Fruit fly (Drosophila melanogaster) whole organism, embryonic: ENCODE results near the gene Csas.
A peak's percentile ranks its signal among the peaks of the same experiment; 100 is the strongest.

Experiments
- Asciz ChIP-seq: fragments of 200-800 bp; sonication (Bioruptor generic); optimal IDR thresholded peaks from 2 replicates; lab custom pipeline; 2017; ENCODE audit warnings: missing biosample characterization, mild to moderate bottlenecking, missing genetic modification characterization, missing genetic modification reagents
- B-H1 ChIP-seq: fragments of 200-800 bp; sonication (Bioruptor generic); IDR thresholded peaks from 3 replicates; pipeline ENCODE4 v1.3.6; 2022; ENCODE audit warnings: missing biosample characterization, missing genetic modification characterization
- Bdp1 ChIP-seq: fragments of 200-800 bp; sonication (Bioruptor generic); optimal IDR thresholded peaks from 3 replicates; lab custom pipeline; 2016; ENCODE audit warnings: missing biosample characterization, missing genetic modification characterization
- BtbVII ChIP-seq: fragments of 200-800 bp; sonication (Bioruptor generic); optimal IDR thresholded peaks from 3 replicates; lab custom pipeline; 2017; ENCODE audit warnings: missing biosample characterization, mild to moderate bottlenecking, missing genetic modification characterization
- CG10274 ChIP-seq: fragments of 200-800 bp; sonication (Bioruptor generic); optimal IDR thresholded peaks from 3 replicates; lab custom pipeline; 2017; ENCODE audit warnings: missing biosample characterization, mild to moderate bottlenecking, missing genetic modification characterization
- CG11723 ChIP-seq: fragments of 200-800 bp; sonication (Bioruptor generic); optimal IDR thresholded peaks from 2 replicates; lab custom pipeline; 2017; ENCODE audit warnings: missing biosample characterization, mild to moderate bottlenecking, missing genetic modification characterization
- CG12391 ChIP-seq: fragments of 200-800 bp; sonication (Bioruptor generic); optimal IDR thresholded peaks from 3 replicates; lab custom pipeline; 2018; ENCODE audit warnings: missing biosample characterization, mild to moderate bottlenecking, missing genetic modification characterization, moderate library complexity
- CG13775 ChIP-seq: fragments of 200-800 bp; sonication (Bioruptor generic); optimal IDR thresholded peaks from 3 replicates; lab custom pipeline; 2017; ENCODE audit warnings: missing biosample characterization, mild to moderate bottlenecking, missing genetic modification characterization
- CG14014 ChIP-seq: fragments of 200-800 bp; sonication (Bioruptor generic); IDR thresholded peaks from 2 replicates; pipeline ENCODE4 v1.3.6; 2022; ENCODE audit warnings: missing biosample characterization, missing genetic modification characterization
- CG14441 ChIP-seq: fragments of 200-800 bp; sonication (Bioruptor generic); IDR thresholded peaks from 2 replicates; pipeline ENCODE4 v1.3.6; 2022; ENCODE audit warnings: missing biosample characterization, missing genetic modification characterization
- CG15514 ChIP-seq: fragments of 200-800 bp; sonication (Bioruptor generic); optimal IDR thresholded peaks from 3 replicates; lab custom pipeline; 2017; ENCODE audit warnings: missing biosample characterization, missing genetic modification characterization, mild to moderate bottlenecking, moderate library complexity, missing genetic modification reagents
- CG16815 ChIP-seq: fragments of 200-800 bp; sonication (Bioruptor generic); optimal IDR thresholded peaks from 3 replicates; lab custom pipeline; 2017; ENCODE audit warnings: missing biosample characterization, mild to moderate bottlenecking, missing genetic modification characterization
- CG17912 ChIP-seq: fragments of 200-800 bp; sonication (Bioruptor generic); optimal IDR thresholded peaks from 2 replicates; lab custom pipeline; 2018; ENCODE audit warnings: missing biosample characterization, mild to moderate bottlenecking, missing genetic modification characterization
- CG2129 ChIP-seq: fragments of 200-800 bp; sonication (Bioruptor generic); IDR thresholded peaks from 2 replicates; pipeline ENCODE4 v1.3.6; 2022; ENCODE audit warnings: missing biosample characterization, missing genetic modification characterization; ENCODE audit not compliant: partially characterized antibody
- CG31365 ChIP-seq: fragments of 200-800 bp; sonication (Bioruptor generic); optimal IDR thresholded peaks from 2 replicates; lab custom pipeline; 2018; ENCODE audit warnings: missing biosample characterization, mild to moderate bottlenecking, missing genetic modification characterization
- CG34376 ChIP-seq: fragments of 200-800 bp; sonication (Bioruptor generic); optimal IDR thresholded peaks from 2 replicates; lab custom pipeline; 2018; ENCODE audit warnings: missing biosample characterization, mild to moderate bottlenecking, missing genetic modification characterization
- CG4328 ChIP-seq: fragments of 200-800 bp; sonication (Bioruptor generic); optimal IDR thresholded peaks from 3 replicates; lab custom pipeline; 2017; ENCODE audit warnings: missing biosample characterization, missing genetic modification reagents, missing genetic modification characterization
- CG4617 ChIP-seq: fragments of 200-800 bp; sonication (Bioruptor generic); optimal IDR thresholded peaks from 3 replicates; lab custom pipeline; 2016; ENCODE audit warnings: missing biosample characterization, missing genetic modification characterization, borderline replicate concordance
- CG4730 ChIP-seq: fragments of 200-800 bp; sonication (Bioruptor generic); IDR thresholded peaks from 2 replicates; pipeline ENCODE4 v1.3.6; 2022; ENCODE audit warnings: missing biosample characterization, missing genetic modification characterization
- CG5245 ChIP-seq: fragments of 200-800 bp; sonication (Bioruptor generic); optimal IDR thresholded peaks from 3 replicates; lab custom pipeline; 2016; ENCODE audit warnings: missing biosample characterization, missing genetic modification characterization
- CG7372 ChIP-seq: fragments of 200-800 bp; sonication (Bioruptor generic); IDR thresholded peaks from 2 replicates; pipeline ENCODE4 v1.3.6; 2022; ENCODE audit warnings: missing biosample characterization, missing genetic modification characterization
- CG7745 ChIP-seq: fragments of 200-800 bp; sonication (Bioruptor generic); optimal IDR thresholded peaks from 2 replicates; lab custom pipeline; 2018; ENCODE audit warnings: missing biosample characterization, mild to moderate bottlenecking, missing genetic modification characterization, moderate library complexity
- CG7963 ChIP-seq: fragments of 200-800 bp; sonication (Bioruptor generic); IDR thresholded peaks from 3 replicates; pipeline ENCODE4 v1.3.6; 2022; ENCODE audit warnings: missing biosample characterization, missing genetic modification characterization; ENCODE audit not compliant: partially characterized antibody
- CG8359 ChIP-seq: fragments of 200-800 bp; sonication (Bioruptor generic); optimal IDR thresholded peaks from 2 replicates; lab custom pipeline; 2017; ENCODE audit warnings: missing biosample characterization, mild to moderate bottlenecking, missing genetic modification characterization, borderline replicate concordance
- CG9215 ChIP-seq: fragments of 200-800 bp; sonication (Bioruptor generic); IDR thresholded peaks from 2 replicates; pipeline ENCODE4 v1.3.6; 2022; ENCODE audit warnings: missing biosample characterization, missing genetic modification characterization
- Hr3 ChIP-seq: fragments of 200-800 bp; sonication (Bioruptor generic); optimal IDR thresholded peaks from 3 replicates; lab custom pipeline; 2016; ENCODE audit warnings: missing biosample characterization, missing genetic modification characterization
- Nf-YA ChIP-seq: fragments of 200-800 bp; sonication (Bioruptor generic); IDR thresholded peaks from 2 replicates; pipeline ENCODE4 v1.3.6; 2022; ENCODE audit warnings: missing biosample characterization, missing genetic modification characterization
- PHDP ChIP-seq: fragments of 200-800 bp; sonication (Bioruptor generic); optimal IDR thresholded peaks from 3 replicates; lab custom pipeline; 2018; ENCODE audit warnings: missing biosample characterization, mild to moderate bottlenecking, missing genetic modification characterization, moderate library complexity
- Ssrp ChIP-seq: fragments of 200-800 bp; sonication (Bioruptor generic); optimal IDR thresholded peaks from 2 replicates; lab custom pipeline; 2018; ENCODE audit warnings: missing biosample characterization, mild to moderate bottlenecking, missing genetic modification characterization, moderate library complexity
- Tbp ChIP-seq: fragments of >200 bp; optimal IDR thresholded peaks from 2 replicates; lab custom pipeline; 2018; ENCODE audit warnings: missing biosample characterization, missing genetic modification characterization
- Vsx1 ChIP-seq: fragments of 200-800 bp; sonication (Bioruptor generic); optimal IDR thresholded peaks from 2 replicates; lab custom pipeline; 2017; ENCODE audit warnings: missing biosample characterization, mild to moderate bottlenecking, missing genetic modification characterization, missing genetic modification reagents
- ac ChIP-seq: fragments of 200-800 bp; sonication (Bioruptor generic); optimal IDR thresholded peaks from 3 replicates; lab custom pipeline; 2017; ENCODE audit warnings: missing biosample characterization, mild to moderate bottlenecking, missing genetic modification characterization
- amos ChIP-seq: fragments of 200-800 bp; sonication (Bioruptor generic); IDR thresholded peaks from 2 replicates; pipeline ENCODE4 v1.3.6; 2022; ENCODE audit warnings: missing biosample characterization, missing genetic modification characterization; ENCODE audit not compliant: partially characterized antibody
- br ChIP-seq: fragments of >200 bp; optimal IDR thresholded peaks from 2 replicates; lab custom pipeline; 2017
- chif ChIP-seq, 2 experiments: fragments of 200-800 bp; sonication (Bioruptor generic); optimal IDR thresholded peaks; 3 replicates each; lab custom pipeline; 2016; ENCODE audit warnings: missing biosample characterization in 2 of 2, missing genetic modification characterization in 2 of 2
- ci ChIP-seq: fragments of 200-800 bp; sonication (Bioruptor generic); IDR thresholded peaks from 3 replicates; pipeline ENCODE4 v1.3.6; 2022; ENCODE audit warnings: missing biosample characterization, missing genetic modification characterization
- crc ChIP-seq: fragments of 200-800 bp; sonication (Bioruptor generic); optimal IDR thresholded peaks from 2 replicates; lab custom pipeline; 2016; ENCODE audit warnings: missing biosample characterization, missing genetic modification characterization
- dati ChIP-seq: fragments of 200-800 bp; sonication (Bioruptor generic); IDR thresholded peaks from 2 replicates; pipeline ENCODE4 v1.3.6; 2022; ENCODE audit warnings: missing biosample characterization, missing genetic modification characterization
- emc ChIP-seq: fragments of 200-800 bp; sonication (Bioruptor generic); optimal IDR thresholded peaks from 2 replicates; lab custom pipeline; 2016; ENCODE audit warnings: missing biosample characterization, missing genetic modification characterization
- exex ChIP-seq: fragments of 200-800 bp; sonication (Bioruptor generic); optimal IDR thresholded peaks from 4 replicates; lab custom pipeline; 2018; ENCODE audit warnings: missing biosample characterization, mild to moderate bottlenecking, missing genetic modification characterization, moderate library complexity
- fd96Cb ChIP-seq: fragments of 200-800 bp; sonication (Bioruptor generic); optimal IDR thresholded peaks from 2 replicates; lab custom pipeline; 2018; ENCODE audit warnings: missing biosample characterization, mild to moderate bottlenecking, missing genetic modification characterization, moderate library complexity
- ftz-f1 ChIP-seq: fragments of 200-800 bp; sonication (Bioruptor generic); optimal IDR thresholded peaks from 2 replicates; lab custom pipeline; 2016; ENCODE audit warnings: missing biosample characterization, missing genetic modification characterization
- gce ChIP-seq: fragments of 200-800 bp; sonication (Bioruptor generic); IDR thresholded peaks from 3 replicates; pipeline ENCODE4 v1.3.6; 2022; ENCODE audit warnings: missing biosample characterization, missing genetic modification characterization
- hth ChIP-seq: fragments of >200 bp; optimal IDR thresholded peaks from 2 replicates; lab custom pipeline; 2017; ENCODE audit warnings: inconsistent platforms
- nerfin-2 ChIP-seq: fragments of 200-800 bp; sonication (Bioruptor generic); IDR thresholded peaks from 2 replicates; pipeline ENCODE4 v1.3.6; 2022; ENCODE audit warnings: missing biosample characterization, missing genetic modification characterization; ENCODE audit not compliant: partially characterized antibody
- org-1 ChIP-seq: fragments of 200-800 bp; sonication (Bioruptor generic); optimal IDR thresholded peaks from 2 replicates; lab custom pipeline; 2017; ENCODE audit warnings: missing biosample characterization, missing genetic modification characterization
- ranshi ChIP-seq: fragments of 200-800 bp; sonication (Bioruptor generic); IDR thresholded peaks from 2 replicates; pipeline ENCODE4 v1.3.6; 2022; ENCODE audit warnings: missing biosample characterization, missing genetic modification characterization
- sc ChIP-seq, 3 experiments: fragments of >200 bp in 2 of 3; fragments of 200-800 bp in 1 of 3; sonication (Bioruptor generic) in 1 of 3; optimal IDR thresholded peaks; 2 replicates in 2 of 3; 3 replicates in 1 of 3; lab custom pipeline; 2017; ENCODE audit warnings: mild to moderate bottlenecking in 1 of 3, missing biosample characterization in 1 of 3, missing genetic modification characterization in 1 of 3, missing genetic modification reagents in 1 of 3

Gene Csas

DNA sequence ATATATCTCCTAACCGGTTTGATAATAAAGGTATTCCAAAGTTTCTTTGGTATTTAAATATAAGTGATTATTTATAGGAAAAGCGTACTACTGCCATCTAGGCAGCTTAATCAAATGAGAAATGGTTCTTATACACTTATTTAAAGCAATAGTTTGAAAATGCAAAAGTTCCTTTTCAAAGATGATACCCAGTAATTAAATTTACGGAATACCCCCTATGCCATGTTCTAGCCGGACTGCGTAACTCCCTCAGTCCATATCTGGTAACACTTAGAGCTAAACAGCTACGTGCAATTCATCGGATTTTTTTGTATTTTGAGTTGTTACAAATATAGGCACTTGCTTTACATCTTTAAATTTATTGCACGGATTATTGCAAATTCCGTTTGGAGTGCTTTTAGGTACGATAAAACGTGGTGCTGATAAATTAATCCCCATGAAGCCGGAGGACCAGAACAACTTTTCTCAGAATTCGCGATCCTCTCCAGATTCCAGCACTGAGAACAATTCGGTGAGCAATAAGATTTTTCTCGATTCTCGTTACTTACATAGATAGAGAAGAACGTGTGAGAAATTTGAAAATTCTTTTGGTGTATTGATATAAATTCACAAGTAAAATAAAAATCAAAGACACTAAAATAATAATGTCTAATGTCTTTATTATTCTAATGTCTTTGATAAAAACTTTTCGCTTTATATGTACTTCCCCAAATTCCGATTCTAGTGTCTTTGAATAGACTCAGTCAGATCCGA is 13.9 kb upstream of the Csas start, which contains the start of gene CG7668 (continued):
- peak; percentile 47 for TF ChIP-seq CG10274 (GFP tag; lab: Kevin White, UChicago)
- TF ChIP-seq sc (optimal IDR thresholded peaks at IDR 0.05; lab: Kevin White, UChicago): no peak
- TF ChIP-seq sc (GFP tag; optimal IDR thresholded peaks at IDR 0.05; lab: Kevin White, UChicago): peak; percentile 58
- TF ChIP-seq Tbp (GFP tag; lab: Kevin White, UChicago): no peak
- TF ChIP-seq CG12391 (tag; lab: Kevin White, UChicago): peak; percentile 96
- TF ChIP-seq CG16815 (GFP tag; lab: Kevin White, UChicago): peak; percentile 81
- TF ChIP-seq CG2129 (GFP tag; lab: Robert Waterston, UW): no peak
- peak; percentile 97; the same call in 2 of the 3 replicates for TF ChIP-seq ci
- TF ChIP-seq dati: no peak; the same call in 1 of the 2 replicates
- TF ChIP-seq CG4328 (GFP tag; lab: Kevin White, UChicago): peak; percentile 87
- peak; percentile 86 for TF ChIP-seq CG7372
- peak; percentile 87 for TF ChIP-seq Asciz (GFP tag; lab: Kevin White, UChicago)
- TF ChIP-seq CG4730 (GFP tag; lab: Robert Waterston, UW): peak; percentile 84; the same call in 1 of the 2 replicates
- TF ChIP-seq exex (tag; lab: Kevin White, UChicago): peak; percentile 71
- TF ChIP-seq gce: no peak; the same call in 2 of the 3 replicates
- peak; percentile 44; the same call in 1 of the 2 replicates for TF ChIP-seq nerfin-2
- no peak for TF ChIP-seq br (lab: Kevin White, UChicago)
- peak; percentile 84; the same call in 1 of the 3 replicates for TF ChIP-seq B-H1 (GFP tag; lab: Robert Waterston, UW)
- peak; percentile 81 for TF ChIP-seq Hr3 (GFP tag; lab: Kevin White, UChicago)
- TF ChIP-seq CG4617 (GFP tag; lab: Kevin White, UChicago): peak; percentile 85
- TF ChIP-seq CG9215 (GFP tag; lab: Robert Waterston, UW): no peak
- peak; percentile 87 for TF ChIP-seq Ssrp (tag; lab: Kevin White, UChicago)
- peak; percentile 75 for TF ChIP-seq CG31365 (tag; lab: Kevin White, UChicago)
- TF ChIP-seq emc (GFP tag; lab: Kevin White, UChicago): peak; percentile 68
- TF ChIP-seq Nf-YA (GFP tag; lab: Robert Waterston, UW): peak; percentile 75
- TF ChIP-seq CG11723 (GFP tag; lab: Kevin White, UChicago): peak; percentile 74
- TF ChIP-seq CG7963 (GFP tag; lab: Robert Waterston, UW): no peak
- TF ChIP-seq crc (GFP tag; lab: Kevin White, UChicago): peak; percentile 69
- peak; percentile 91 for TF ChIP-seq CG14441 (GFP tag; lab: Robert Waterston, UW)
- TF ChIP-seq amos (GFP tag; lab: Robert Waterston, UW): no peak
- peak; percentile 71 to 91 for TF ChIP-seq chif (GFP tag; optimal IDR thresholded peaks at IDR 0.05; lab: Kevin White, UChicago)
- peak; percentile 39 for TF ChIP-seq CG17912 (GFP tag; lab: Kevin White, UChicago)
- peak; percentile 75 for TF ChIP-seq Bdp1 (GFP tag; lab: Kevin White, UChicago)
- peak; percentile 85 for TF ChIP-seq org-1 (GFP tag; lab: Kevin White, UChicago)
- peak; percentile 95 for TF ChIP-seq PHDP (tag; lab: Kevin White, UChicago)
- TF ChIP-seq CG15514 (GFP tag; lab: Kevin White, UChicago): peak; percentile 86
- TF ChIP-seq CG13775 (GFP tag; lab: Kevin White, UChicago): peak; percentile 84
- no peak for TF ChIP-seq hth
- no peak for TF ChIP-seq CG7745 (tag; lab: Kevin White, UChicago)
- TF ChIP-seq CG5245: peak; percentile 69
- peak; percentile 57 for TF ChIP-seq ac (GFP tag; lab: Kevin White, UChicago)
- TF ChIP-seq BtbVII: peak; percentile 87
- TF ChIP-seq ranshi (GFP tag; lab: Robert Waterston, UW): peak; percentile 91; the same call in 1 of the 2 replicates
- peak; percentile 90 for TF ChIP-seq CG14014 (GFP tag; lab: Robert Waterston, UW)
- peak; percentile 87 for TF ChIP-seq fd96Cb (tag; lab: Kevin White, UChicago)
- peak; percentile 67 for TF ChIP-seq CG8359 (GFP tag; lab: Kevin White, UChicago)
- peak; percentile 3 for TF ChIP-seq ftz-f1 (GFP tag; lab: Kevin White, UChicago)
- peak; percentile 81 for TF ChIP-seq CG34376
- peak; percentile 81 for TF ChIP-seq Vsx1 (GFP tag; lab: Kevin White, UChicago)
